Fruit fly (Drosophila melanogaster) whole organism, embryonic: ENCODE results near the gene CG34056.

Experiments used
- Blimp-1 ChIP-seq: fragments of 200-800 bp; sonication (Bioruptor generic); optimal IDR thresholded peaks from 3 replicates; lab custom pipeline; 2018; ENCODE audit warnings: missing biosample characterization, missing genetic modification characterization, mild to moderate bottlenecking, moderate library complexity, missing genetic modification reagents
- CG10321 ChIP-seq: fragments of 200-800 bp; sonication (Bioruptor generic); IDR thresholded peaks from 2 replicates; pipeline ENCODE4 v1.3.6; 2022; ENCODE audit warnings: missing biosample characterization, missing genetic modification characterization
- CG10366 ChIP-seq: fragments of 200-800 bp; sonication (Bioruptor generic); IDR thresholded peaks from 2 replicates; pipeline ENCODE4 v1.3.6; 2022; ENCODE audit warnings: missing biosample characterization, missing genetic modification characterization
- CG10565 ChIP-seq: fragments of 200-800 bp; sonication (Bioruptor generic); optimal IDR thresholded peaks from 3 replicates; lab custom pipeline; 2016; ENCODE audit warnings: missing biosample characterization, mild to moderate bottlenecking, missing genetic modification characterization
- CG13123 ChIP-seq: fragments of 200-800 bp; sonication (Bioruptor generic); optimal IDR thresholded peaks from 2 replicates; lab custom pipeline; 2016; ENCODE audit warnings: missing biosample characterization, missing genetic modification characterization
- CG13894 ChIP-seq: fragments of 200-800 bp; sonication (Bioruptor generic); optimal IDR thresholded peaks from 3 replicates; lab custom pipeline; 2018; ENCODE audit warnings: missing biosample characterization, mild to moderate bottlenecking, missing genetic modification characterization, moderate library complexity
- CG14965 ChIP-seq: fragments of 200-800 bp; sonication (Bioruptor generic); optimal IDR thresholded peaks from 2 replicates; lab custom pipeline; 2016; ENCODE audit warnings: missing biosample characterization, missing genetic modification characterization, borderline replicate concordance
- CG15696 ChIP-seq: fragments of 200-800 bp; sonication (Bioruptor generic); optimal IDR thresholded peaks from 2 replicates; lab custom pipeline; 2019; ENCODE audit warnings: missing biosample characterization, mild to moderate bottlenecking, missing genetic modification characterization, moderate library complexity
- CG1603 ChIP-seq: fragments of 200-800 bp; sonication (Bioruptor generic); optimal IDR thresholded peaks from 2 replicates; lab custom pipeline; 2019; ENCODE audit warnings: missing biosample characterization, mild to moderate bottlenecking, missing genetic modification characterization, moderate library complexity
- CG18262 ChIP-seq: fragments of 200-800 bp; optimal IDR thresholded peaks from 3 replicates; lab custom pipeline; 2019; ENCODE audit warnings: missing biosample characterization, mild to moderate bottlenecking, missing genetic modification characterization, moderate library complexity
- CG2116 ChIP-seq: fragments of 200-800 bp; sonication (Bioruptor generic); optimal IDR thresholded peaks from 3 replicates; lab custom pipeline; 2018; ENCODE audit warnings: missing biosample characterization, mild to moderate bottlenecking, missing genetic modification characterization
- CG2712 ChIP-seq: fragments of 200-800 bp; optimal IDR thresholded peaks from 3 replicates; lab custom pipeline; 2019; ENCODE audit warnings: missing biosample characterization, mild to moderate bottlenecking, missing genetic modification characterization, moderate library complexity
- CG31365 ChIP-seq: fragments of 200-800 bp; sonication (Bioruptor generic); optimal IDR thresholded peaks from 2 replicates; lab custom pipeline; 2018; ENCODE audit warnings: missing biosample characterization, mild to moderate bottlenecking, missing genetic modification characterization
- CG33557 ChIP-seq: fragments of 200-800 bp; sonication (Bioruptor generic); optimal IDR thresholded peaks from 2 replicates; lab custom pipeline; 2019; ENCODE audit warnings: missing biosample characterization, mild to moderate bottlenecking, missing genetic modification characterization, moderate library complexity
- CG34224 ChIP-seq: fragments of 200-800 bp; sonication (Bioruptor generic); IDR thresholded peaks from 3 replicates; pipeline ENCODE4 v1.3.6; 2022; ENCODE audit warnings: missing biosample characterization, missing genetic modification characterization; ENCODE audit not compliant: partially characterized antibody
- CG34422 ChIP-seq: fragments of 200-800 bp; sonication (Bioruptor generic); IDR thresholded peaks from 3 replicates; pipeline ENCODE4 v1.3.6; 2022; ENCODE audit warnings: missing biosample characterization, missing genetic modification characterization
- CG3838 ChIP-seq: fragments of 200-800 bp; sonication (Bioruptor generic); optimal IDR thresholded peaks from 3 replicates; lab custom pipeline; 2016; ENCODE audit warnings: missing biosample characterization, missing genetic modification characterization
- CG43689 ChIP-seq: fragments of 200-800 bp; sonication (Bioruptor generic); IDR thresholded peaks from 2 replicates; pipeline ENCODE4 v1.3.6; 2022; ENCODE audit warnings: missing biosample characterization, missing genetic modification characterization
- CG8290 ChIP-seq, 3 experiments: fragments of 200-800 bp; sonication (Bioruptor generic); optimal IDR thresholded peaks; 2 replicates each; lab custom pipeline; 2016 to 2019; ENCODE audit warnings: missing biosample characterization in 3 of 3, missing genetic modification characterization in 3 of 3, mild to moderate bottlenecking in 2 of 3, moderate library complexity in 1 of 3
- CG9797 ChIP-seq: fragments of 200-800 bp; sonication (Bioruptor generic); optimal IDR thresholded peaks from 3 replicates; lab custom pipeline; 2018; ENCODE audit warnings: missing biosample characterization, mild to moderate bottlenecking, missing genetic modification characterization
- Dek ChIP-seq: fragments of 200-800 bp; sonication (Bioruptor generic); optimal IDR thresholded peaks from 3 replicates; lab custom pipeline; 2019; ENCODE audit warnings: missing biosample characterization, mild to moderate bottlenecking, missing genetic modification characterization, moderate library complexity
- ERR ChIP-seq: fragments of 200-800 bp; sonication (Bioruptor generic); optimal IDR thresholded peaks from 2 replicates; lab custom pipeline; 2016; ENCODE audit warnings: missing biosample characterization, missing genetic modification characterization
- HmgD ChIP-seq: fragments of 200-800 bp; sonication (Bioruptor generic); optimal IDR thresholded peaks from 3 replicates; lab custom pipeline; 2016; ENCODE audit warnings: missing biosample characterization, missing genetic modification characterization
- Hr78 ChIP-seq, 2 experiments: fragments of 200-800 bp in 1 of 2; fragments of >200 bp in 1 of 2; sonication (Bioruptor generic) in 1 of 2; optimal IDR thresholded peaks; 2 replicates each; lab custom pipeline; 2017 to 2019; ENCODE audit warnings: missing biosample characterization in 2 of 2, missing genetic modification characterization in 2 of 2, mild to moderate bottlenecking in 1 of 2, moderate library complexity in 1 of 2
- Lim3 ChIP-seq: fragments of 200-800 bp; sonication (Bioruptor generic); IDR thresholded peaks from 2 replicates; pipeline ENCODE4 v1.3.6; 2022; ENCODE audit warnings: missing biosample characterization, missing genetic modification characterization
- Lpt ChIP-seq: fragments of >200 bp; optimal IDR thresholded peaks from 2 replicates; lab custom pipeline; 2018; ENCODE audit warnings: missing biosample characterization, missing genetic modification characterization
- NFAT ChIP-seq: fragments of 200-800 bp; sonication (Bioruptor generic); IDR thresholded peaks from 2 replicates; pipeline ENCODE4 v1.3.6; 2022; ENCODE audit warnings: missing biosample characterization, missing genetic modification characterization
- NfI ChIP-seq: fragments of 200-800 bp; sonication (Bioruptor generic); optimal IDR thresholded peaks from 3 replicates; lab custom pipeline; 2018; ENCODE audit warnings: missing biosample characterization, mild to moderate bottlenecking, missing genetic modification characterization, moderate library complexity
- Opbp ChIP-seq: fragments of 200-800 bp; sonication (Bioruptor generic); IDR thresholded peaks from 3 replicates; pipeline ENCODE4 v1.3.6; 2022; ENCODE audit warnings: missing biosample characterization, missing genetic modification characterization; ENCODE audit not compliant: partially characterized antibody
- Poxn ChIP-seq: fragments of 200-800 bp; sonication (Bioruptor generic); IDR thresholded peaks from 2 replicates; pipeline ENCODE4 v1.3.6; 2022; ENCODE audit warnings: missing biosample characterization, missing genetic modification characterization
- Rx ChIP-seq: fragments of 200-800 bp; sonication (Bioruptor generic); IDR thresholded peaks from 2 replicates; pipeline ENCODE4 v1.3.6; 2022; ENCODE audit warnings: missing biosample characterization, missing genetic modification characterization
- Usf ChIP-seq: fragments of 200-800 bp; sonication (Bioruptor generic); optimal IDR thresholded peaks from 2 replicates; lab custom pipeline; 2017; ENCODE audit warnings: missing genotype, missing biosample characterization, missing genetic modification characterization
- ase ChIP-seq: fragments of 200-800 bp; sonication (Bioruptor generic); IDR thresholded peaks from 3 replicates; pipeline ENCODE4 v1.3.6; 2022; ENCODE audit warnings: missing biosample characterization, missing genetic modification characterization
- ato ChIP-seq: fragments of 200-800 bp; sonication (Bioruptor generic); IDR thresholded peaks from 2 replicates; pipeline ENCODE4 v1.3.6; 2022; ENCODE audit warnings: missing biosample characterization, missing genetic modification characterization; ENCODE audit not compliant: partially characterized antibody
- br ChIP-seq: fragments of >200 bp; optimal IDR thresholded peaks from 2 replicates; lab custom pipeline; 2017
- chm ChIP-seq: fragments of 200-800 bp; sonication (Bioruptor generic); IDR thresholded peaks from 2 replicates; pipeline ENCODE4 v1.3.6; 2022; ENCODE audit warnings: missing biosample characterization, missing genetic modification characterization
- da ChIP-seq: fragments of 200-800 bp; sonication (Bioruptor generic); optimal IDR thresholded peaks from 2 replicates; lab custom pipeline; 2016; ENCODE audit warnings: missing biosample characterization, missing genetic modification characterization
- dimm ChIP-seq: fragments of 200-800 bp; sonication (Bioruptor generic); IDR thresholded peaks from 2 replicates; pipeline ENCODE4 v1.3.6; 2022; ENCODE audit warnings: missing biosample characterization, missing genetic modification characterization
- disco-r ChIP-seq: fragments of 200-800 bp; sonication (Bioruptor generic); optimal IDR thresholded peaks from 2 replicates; lab custom pipeline; 2016; ENCODE audit warnings: missing biosample characterization, missing genetic modification characterization
- fu2 ChIP-seq: fragments of 200-800 bp; sonication (Bioruptor generic); optimal IDR thresholded peaks from 2 replicates; lab custom pipeline; 2016; ENCODE audit warnings: missing biosample characterization, missing genetic modification characterization
- hbn ChIP-seq: fragments of 200-800 bp; sonication (Bioruptor generic); IDR thresholded peaks from 2 replicates; pipeline ENCODE4 v1.3.6; 2022; ENCODE audit warnings: missing biosample characterization, missing genetic modification characterization; ENCODE audit not compliant: partially characterized antibody
- insv ChIP-seq, 2 experiments: fragments of 200-800 bp; sonication (Bioruptor generic); optimal IDR thresholded peaks; 3 replicates each; lab custom pipeline; 2016 to 2018; ENCODE audit warnings: missing biosample characterization in 2 of 2, missing genetic modification characterization in 2 of 2
- jing ChIP-seq: fragments of 200-800 bp; sonication (Bioruptor generic); optimal IDR thresholded peaks from 2 replicates; lab custom pipeline; 2018; ENCODE audit warnings: missing biosample characterization, mild to moderate bottlenecking, missing genetic modification characterization
- ken ChIP-seq: fragments of 200-800 bp; sonication (Bioruptor generic); IDR thresholded peaks from 3 replicates; pipeline ENCODE4 v1.3.6; 2022; ENCODE audit warnings: missing biosample characterization, missing genetic modification characterization
- nom ChIP-seq: fragments of 200-800 bp; sonication (Bioruptor generic); optimal IDR thresholded peaks from 2 replicates; lab custom pipeline; 2017; ENCODE audit warnings: missing biosample characterization, missing genetic modification characterization, mild to moderate bottlenecking, moderate library complexity, missing genetic modification reagents
- p53 ChIP-seq: fragments of 200-800 bp; sonication (Bioruptor generic); optimal IDR thresholded peaks from 2 replicates; lab custom pipeline; 2016; ENCODE audit warnings: missing biosample characterization, missing genetic modification characterization
- phol ChIP-seq: fragments of 200-800 bp; sonication (Bioruptor generic); optimal IDR thresholded peaks from 3 replicates; lab custom pipeline; 2018; ENCODE audit warnings: missing biosample characterization, mild to moderate bottlenecking, missing genetic modification characterization, moderate library complexity
- sima ChIP-seq: fragments of 200-800 bp; sonication (Bioruptor generic); optimal IDR thresholded peaks from 2 replicates; lab custom pipeline; 2016; ENCODE audit warnings: missing biosample characterization, missing genetic modification characterization
- tll ChIP-seq, 2 experiments: fragments of 200-800 bp in 1 of 2; fragments of >200 bp in 1 of 2; sonication (Bioruptor generic) in 1 of 2; optimal IDR thresholded peaks; 2 replicates each; lab custom pipeline; 2017 to 2019; ENCODE audit warnings: missing biosample characterization in 2 of 2, missing genetic modification characterization in 2 of 2, mild to moderate bottlenecking in 1 of 2, moderate library complexity in 1 of 2
- ttk ChIP-seq: fragments of 200-800 bp; sonication (Bioruptor generic); IDR thresholded peaks from 2 replicates; pipeline ENCODE4 v2.1.2; 2022; ENCODE audit warnings: missing biosample characterization, missing genetic modification characterization
- tx ChIP-seq: fragments of 200-800 bp; sonication (Bioruptor generic); optimal IDR thresholded peaks from 2 replicates; lab custom pipeline; 2016; ENCODE audit warnings: missing biosample characterization, missing genetic modification characterization

CG34056 gene

DNA sequence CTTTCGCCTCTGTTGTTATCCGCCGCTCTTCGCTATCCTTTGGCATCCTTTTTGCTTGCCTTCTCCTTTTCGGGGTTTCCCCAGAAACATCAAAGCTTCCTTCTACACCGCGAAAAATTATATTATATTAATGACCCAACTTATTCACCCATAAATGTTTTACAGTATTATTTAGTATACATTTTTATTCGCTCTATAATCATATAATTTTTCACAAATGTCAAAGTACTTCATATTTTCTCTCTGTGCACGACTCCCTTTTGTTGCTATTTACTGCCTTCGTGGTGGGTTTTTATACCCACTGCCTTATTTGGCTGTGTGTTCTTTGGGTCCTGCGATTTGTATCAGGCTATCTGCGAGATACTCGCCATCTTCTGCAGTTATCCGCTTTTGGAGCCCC lies 21.5 kb downstream of the CG34056 start (continued):
- TF ChIP-seq Lpt (GFP tag; lab: Kevin White, UChicago) = no peak
- no peak for TF ChIP-seq CG13123 (GFP tag; lab: Kevin White, UChicago)
- peak; percentile 8 for TF ChIP-seq Dek (tag; lab: Kevin White, UChicago)
- no peak for TF ChIP-seq jing (GFP tag; lab: Kevin White, UChicago)
- peak; percentile 2 for TF ChIP-seq NfI (GFP tag; lab: Kevin White, UChicago)
- TF ChIP-seq CG18262 = peak; percentile 38
- TF ChIP-seq insv (GFP tag; optimal IDR thresholded peaks at IDR 0.05; lab: Kevin White, UChicago) = no peak
- TF ChIP-seq Lim3 (GFP tag; lab: Robert Waterston, UW) = no peak
- no peak for TF ChIP-seq Poxn (GFP tag; lab: Robert Waterston, UW)
- TF ChIP-seq disco-r (GFP tag; lab: Kevin White, UChicago) = no peak
- no peak for TF ChIP-seq CG10565 (GFP tag; lab: Kevin White, UChicago)
- TF ChIP-seq Blimp-1 (GFP tag; lab: Kevin White, UChicago) = peak; percentile 49
- no peak for TF ChIP-seq CG15696
- TF ChIP-seq ken = no peak
- TF ChIP-seq tx (GFP tag; lab: Kevin White, UChicago) = no peak
- no peak for TF ChIP-seq hbn (GFP tag; lab: Robert Waterston, UW)
- no peak for TF ChIP-seq Opbp (GFP tag; lab: Robert Waterston, UW)
- TF ChIP-seq CG10321 = no peak
- no peak for TF ChIP-seq fu2
- TF ChIP-seq tll (GFP tag; optimal IDR thresholded peaks at IDR 0.05; lab: Kevin White, UChicago) = no peak
- TF ChIP-seq Hr78 (GFP tag; optimal IDR thresholded peaks at IDR 0.05; lab: Kevin White, UChicago) = no peak
- no peak for TF ChIP-seq CG31365 (tag; lab: Kevin White, UChicago)
- no peak for TF ChIP-seq br (lab: Kevin White, UChicago)
- TF ChIP-seq sima = no peak
- TF ChIP-seq Rx (GFP tag; lab: Robert Waterston, UW) = no peak
- TF ChIP-seq CG10366 (GFP tag; lab: Robert Waterston, UW) = peak; percentile 13; the same call in 1 of the 2 replicates
- no peak for TF ChIP-seq nom
- TF ChIP-seq CG9797 (GFP tag; lab: Kevin White, UChicago) = no peak
- peak; percentile 58 for TF ChIP-seq CG2712
- TF ChIP-seq CG3838 (GFP tag; lab: Kevin White, UChicago) = no peak
- TF ChIP-seq dimm (GFP tag; lab: Robert Waterston, UW) = no peak
- no peak for TF ChIP-seq CG34224 (GFP tag; lab: Robert Waterston, UW)
- TF ChIP-seq HmgD (GFP tag; lab: Kevin White, UChicago) = no peak
- no peak for TF ChIP-seq CG43689 (GFP tag; lab: Robert Waterston, UW)
- TF ChIP-seq CG13894 = peak; percentile 17
- TF ChIP-seq Usf (GFP tag; lab: Kevin White, UChicago) = no peak
- TF ChIP-seq CG8290 (GFP tag; optimal IDR thresholded peaks at IDR 0.05; lab: Kevin White, UChicago) = no peak
- TF ChIP-seq CG8290 (tag; optimal IDR thresholded peaks at IDR 0.05; lab: Kevin White, UChicago) = no peak
- TF ChIP-seq CG1603 (tag; lab: Kevin White, UChicago) = no peak
- TF ChIP-seq ttk (GFP tag; lab: Robert Waterston, UW) = peak; percentile 59
- no peak for TF ChIP-seq ERR (GFP tag; lab: Kevin White, UChicago)
- TF ChIP-seq p53 (GFP tag; lab: Kevin White, UChicago) = no peak
- TF ChIP-seq CG33557 = no peak
- no peak for TF ChIP-seq da
- no peak for TF ChIP-seq ase (GFP tag; lab: Robert Waterston, UW)
- TF ChIP-seq NFAT = no peak
- no peak for TF ChIP-seq CG34422 (GFP tag; lab: Robert Waterston, UW)
- no peak for TF ChIP-seq CG2116 (GFP tag; lab: Kevin White, UChicago)
- TF ChIP-seq CG14965 (GFP tag; lab: Kevin White, UChicago) = no peak
- TF ChIP-seq ato (GFP tag; lab: Robert Waterston, UW) = no peak
- TF ChIP-seq chm = no peak
- TF ChIP-seq phol (tag; lab: Kevin White, UChicago) = peak; percentile 30
